Fruit fly (Drosophila melanogaster): ENCODE results near the gene CG32563.

DNA sequence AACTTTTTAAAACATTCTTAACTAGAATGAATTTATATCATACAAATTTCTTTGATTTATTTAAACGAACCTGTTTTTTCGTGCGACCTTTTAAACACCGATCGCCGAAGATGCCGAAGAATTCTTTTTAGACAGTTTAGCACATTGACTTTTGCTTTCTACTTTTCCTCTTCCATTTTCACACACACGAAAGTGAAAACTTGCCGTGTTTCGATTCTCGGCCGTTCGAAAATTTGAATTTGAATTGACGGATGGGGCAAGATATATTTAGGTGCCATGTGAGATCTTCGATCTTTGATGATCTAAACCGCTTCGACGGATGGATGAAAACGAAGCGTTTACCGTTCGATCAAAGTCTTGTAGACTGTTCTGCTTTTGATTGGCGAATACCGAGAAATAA, 47.4 kb downstream of the CG32563 start:
- TF ChIP-seq CG17806 (tag; optimal IDR thresholded peaks at IDR 0.05) (no peak), CG10348 (GFP tag; IDR thresholded peaks at IDR 0.05) (no peak), CG4496 (GFP tag; IDR thresholded peaks at IDR 0.05) (no peak), CG8301 (tag; optimal IDR thresholded peaks at IDR 0.05) (no peak), Pif1A (GFP tag; optimal IDR thresholded peaks at IDR 0.05) (no peak), fd96Ca (GFP tag; IDR thresholded peaks at IDR 0.05) (no peak), gl (tag; optimal IDR thresholded peaks at IDR 0.05) (no peak), CG14655 (GFP tag; optimal IDR thresholded peaks at IDR 0.05) (no peak), EcR (GFP tag; optimal IDR thresholded peaks at IDR 0.05) (no peak), Snoo (tag; optimal IDR thresholded peaks at IDR 0.05) (no peak), CG15710 (tag; optimal IDR thresholded peaks at IDR 0.05) (no peak), CG34367 (tag; optimal IDR thresholded peaks at IDR 0.05) (no peak)
